Fruit fly (Drosophila melanogaster) whole organism, embryonic: ENCODE measurements around the gene Tctp.

ENCODE experiments used
- BEAF-32 ChIP-seq: fragments of 200-800 bp; sonication (Bioruptor generic); optimal IDR thresholded peaks from 3 replicates; lab custom pipeline; 2017; ENCODE audit warnings: missing biosample characterization, missing genetic modification characterization, mild to moderate bottlenecking, moderate library complexity, missing genetic modification reagents
- CG11247 ChIP-seq: fragments of 200-800 bp; sonication (Bioruptor generic); IDR thresholded peaks from 2 replicates; pipeline ENCODE4 v1.3.6; 2022; ENCODE audit warnings: missing biosample characterization, missing genetic modification characterization
- CG12236 ChIP-seq: fragments of 200-800 bp; sonication (Bioruptor generic); optimal IDR thresholded peaks from 2 replicates; lab custom pipeline; 2016; ENCODE audit warnings: missing biosample characterization, missing genetic modification characterization
- CG14710 ChIP-seq: fragments of 200-800 bp; sonication (Bioruptor generic); optimal IDR thresholded peaks from 3 replicates; lab custom pipeline; 2019; ENCODE audit warnings: missing biosample characterization, mild to moderate bottlenecking, missing genetic modification characterization, moderate library complexity
- CG15011 ChIP-seq: fragments of 200-800 bp; sonication (Bioruptor generic); optimal IDR thresholded peaks from 3 replicates; lab custom pipeline; 2018; ENCODE audit warnings: missing biosample characterization, mild to moderate bottlenecking, missing genetic modification characterization
- CG15269 ChIP-seq: fragments of 200-800 bp; sonication (Bioruptor generic); optimal IDR thresholded peaks from 2 replicates; lab custom pipeline; 2018; ENCODE audit warnings: missing biosample characterization, mild to moderate bottlenecking, missing genetic modification characterization, moderate library complexity
- CG15696 ChIP-seq: fragments of 200-800 bp; sonication (Bioruptor generic); optimal IDR thresholded peaks from 2 replicates; lab custom pipeline; 2019; ENCODE audit warnings: missing biosample characterization, mild to moderate bottlenecking, missing genetic modification characterization, moderate library complexity
- CG31365 ChIP-seq: fragments of 200-800 bp; sonication (Bioruptor generic); optimal IDR thresholded peaks from 2 replicates; lab custom pipeline; 2018; ENCODE audit warnings: missing biosample characterization, mild to moderate bottlenecking, missing genetic modification characterization
- CG5180 ChIP-seq: fragments of 200-800 bp; sonication (Bioruptor generic); optimal IDR thresholded peaks from 3 replicates; lab custom pipeline; 2017; ENCODE audit warnings: missing biosample characterization, missing genetic modification characterization, mild to moderate bottlenecking, moderate library complexity, missing genetic modification reagents
- CG6654 ChIP-seq: fragments of 200-800 bp; sonication (Bioruptor generic); optimal IDR thresholded peaks from 2 replicates; lab custom pipeline; 2017; ENCODE audit warnings: missing biosample characterization, mild to moderate bottlenecking, missing genetic modification characterization
- CG6765 ChIP-seq: fragments of 200-800 bp; sonication (Bioruptor generic); optimal IDR thresholded peaks from 3 replicates; lab custom pipeline; 2017; ENCODE audit warnings: missing biosample characterization, mild to moderate bottlenecking, missing genetic modification characterization
- CG7839 ChIP-seq: fragments of 200-800 bp; sonication (Bioruptor generic); optimal IDR thresholded peaks from 3 replicates; lab custom pipeline; 2018; ENCODE audit warnings: missing biosample characterization, mild to moderate bottlenecking, missing genetic modification characterization, moderate library complexity
- CG8290 ChIP-seq, 3 experiments: fragments of 200-800 bp; sonication (Bioruptor generic); optimal IDR thresholded peaks; 2 replicates each; lab custom pipeline; 2016 to 2019; ENCODE audit warnings: missing biosample characterization in 3 of 3, missing genetic modification characterization in 3 of 3, mild to moderate bottlenecking in 2 of 3, moderate library complexity in 1 of 3
- CkIIα-i1 ChIP-seq: fragments of 200-800 bp; sonication (Bioruptor generic); IDR thresholded peaks from 2 replicates; pipeline ENCODE4 v1.3.6; 2022; ENCODE audit warnings: missing biosample characterization, missing genetic modification characterization
- D ChIP-seq, 2 experiments: fragments of 200-800 bp in 1 of 2; fragments of >200 bp in 1 of 2; sonication (Bioruptor generic) in 1 of 2; optimal IDR thresholded peaks; 2 replicates in 1 of 2; 3 replicates in 1 of 2; lab custom pipeline; 2017; ENCODE audit warnings: mild to moderate bottlenecking in 1 of 2, missing biosample characterization in 1 of 2, missing genetic modification characterization in 1 of 2, missing genetic modification reagents in 1 of 2
- Hmr ChIP-seq: fragments of 200-800 bp; sonication (Bioruptor generic); optimal IDR thresholded peaks from 3 replicates; lab custom pipeline; 2017; ENCODE audit warnings: mild to moderate bottlenecking, missing biosample characterization, missing genetic modification reagents, missing genetic modification characterization
- Hmx ChIP-seq: fragments of 200-800 bp; sonication (Bioruptor generic); optimal IDR thresholded peaks from 2 replicates; lab custom pipeline; 2016; ENCODE audit warnings: missing biosample characterization, missing genetic modification characterization
- Hsf ChIP-seq: fragments of 200-800 bp; sonication (Bioruptor generic); optimal IDR thresholded peaks from 3 replicates; lab custom pipeline; 2016; ENCODE audit warnings: missing biosample characterization, missing genetic modification characterization
- Meics ChIP-seq: fragments of 200-800 bp; sonication (Bioruptor generic); optimal IDR thresholded peaks from 2 replicates; lab custom pipeline; 2017; ENCODE audit warnings: missing biosample characterization, mild to moderate bottlenecking, missing genetic modification characterization
- Nf-YC ChIP-seq: fragments of 200-800 bp; optimal IDR thresholded peaks from 3 replicates; lab custom pipeline; 2019; ENCODE audit warnings: missing biosample characterization, mild to moderate bottlenecking, missing genetic modification characterization, moderate library complexity
- Opbp ChIP-seq: fragments of 200-800 bp; sonication (Bioruptor generic); IDR thresholded peaks from 3 replicates; pipeline ENCODE4 v1.3.6; 2022; ENCODE audit warnings: missing biosample characterization, missing genetic modification characterization; ENCODE audit not compliant: partially characterized antibody
- Optix ChIP-seq: fragments of 200-800 bp; sonication (Bioruptor generic); IDR thresholded peaks from 3 replicates; pipeline ENCODE4 v1.3.6; 2022; ENCODE audit warnings: missing biosample characterization, missing genetic modification characterization
- Poxn ChIP-seq: fragments of 200-800 bp; sonication (Bioruptor generic); IDR thresholded peaks from 2 replicates; pipeline ENCODE4 v1.3.6; 2022; ENCODE audit warnings: missing biosample characterization, missing genetic modification characterization
- Side ChIP-seq: fragments of 200-800 bp; sonication (Bioruptor generic); optimal IDR thresholded peaks from 2 replicates; lab custom pipeline; 2016; ENCODE audit warnings: missing biosample characterization, missing genetic modification characterization
- Sox100B ChIP-seq: fragments of 200-800 bp; sonication (Bioruptor generic); optimal IDR thresholded peaks from 3 replicates; lab custom pipeline; 2018; ENCODE audit warnings: missing biosample characterization, mild to moderate bottlenecking, missing genetic modification characterization
- Usf ChIP-seq: fragments of 200-800 bp; sonication (Bioruptor generic); optimal IDR thresholded peaks from 2 replicates; lab custom pipeline; 2017; ENCODE audit warnings: missing genotype, missing biosample characterization, missing genetic modification characterization
- Vsx1 ChIP-seq: fragments of 200-800 bp; sonication (Bioruptor generic); optimal IDR thresholded peaks from 2 replicates; lab custom pipeline; 2017; ENCODE audit warnings: missing biosample characterization, mild to moderate bottlenecking, missing genetic modification characterization, missing genetic modification reagents
- Xrp1 ChIP-seq: fragments of 200-800 bp; sonication (Bioruptor generic); IDR thresholded peaks from 2 replicates; pipeline ENCODE4 v1.3.6; 2022; ENCODE audit warnings: missing biosample characterization, missing genetic modification characterization
- amos ChIP-seq: fragments of 200-800 bp; sonication (Bioruptor generic); IDR thresholded peaks from 2 replicates; pipeline ENCODE4 v1.3.6; 2022; ENCODE audit warnings: missing biosample characterization, missing genetic modification characterization; ENCODE audit not compliant: partially characterized antibody
- caup ChIP-seq: fragments of 200-800 bp; sonication (Bioruptor generic); optimal IDR thresholded peaks from 3 replicates; lab custom pipeline; 2017; ENCODE audit warnings: missing biosample characterization, mild to moderate bottlenecking, missing genetic modification characterization, moderate library complexity; ENCODE audit not compliant: severe bottlenecking
- chif ChIP-seq, 2 experiments: fragments of 200-800 bp; sonication (Bioruptor generic); optimal IDR thresholded peaks; 3 replicates each; lab custom pipeline; 2016; ENCODE audit warnings: missing biosample characterization in 2 of 2, missing genetic modification characterization in 2 of 2
- croc ChIP-seq: fragments of 200-800 bp; sonication (Bioruptor generic); conservative IDR thresholded peaks from 3 replicates; pipeline ENCODE4 v1.3.6; 2022; ENCODE audit warnings: missing biosample characterization, missing genetic modification characterization
- crol ChIP-seq: fragments of 200-800 bp; sonication (Bioruptor generic); IDR thresholded peaks from 2 replicates; pipeline ENCODE4 v1.3.6; 2022; ENCODE audit warnings: missing biosample characterization, missing genetic modification characterization
- crp ChIP-seq, 2 experiments: fragments of 200-800 bp; sonication (Bioruptor generic); optimal IDR thresholded peaks; 2 replicates in 1 of 2; 3 replicates in 1 of 2; lab custom pipeline; 2017; ENCODE audit warnings: missing biosample characterization in 2 of 2, missing genetic modification characterization in 2 of 2, mild to moderate bottlenecking in 1 of 2, moderate library complexity in 1 of 2
- da ChIP-seq: fragments of 200-800 bp; sonication (Bioruptor generic); optimal IDR thresholded peaks from 2 replicates; lab custom pipeline; 2016; ENCODE audit warnings: missing biosample characterization, missing genetic modification characterization
- esg ChIP-seq: fragments of 200-800 bp; sonication (Bioruptor generic); conservative IDR thresholded peaks from 2 replicates; pipeline ENCODE4 v1.3.6; 2022; ENCODE audit warnings: missing biosample characterization, missing genetic modification characterization
- fru ChIP-seq: fragments of >200 bp; optimal IDR thresholded peaks from 2 replicates; lab custom pipeline; 2017
- fu2 ChIP-seq: fragments of 200-800 bp; sonication (Bioruptor generic); optimal IDR thresholded peaks from 2 replicates; lab custom pipeline; 2016; ENCODE audit warnings: missing biosample characterization, missing genetic modification characterization
- insv ChIP-seq, 2 experiments: fragments of 200-800 bp; sonication (Bioruptor generic); optimal IDR thresholded peaks; 3 replicates each; lab custom pipeline; 2016 to 2018; ENCODE audit warnings: missing biosample characterization in 2 of 2, missing genetic modification characterization in 2 of 2
- ken ChIP-seq: fragments of 200-800 bp; sonication (Bioruptor generic); IDR thresholded peaks from 3 replicates; pipeline ENCODE4 v1.3.6; 2022; ENCODE audit warnings: missing biosample characterization, missing genetic modification characterization
- lmd ChIP-seq: fragments of 200-800 bp; sonication (Bioruptor generic); IDR thresholded peaks from 2 replicates; pipeline ENCODE4 v1.3.6; 2022; ENCODE audit warnings: missing biosample characterization, missing genetic modification characterization
- nmo ChIP-seq: fragments of 200-800 bp; sonication (Bioruptor generic); optimal IDR thresholded peaks from 2 replicates; lab custom pipeline; 2018; ENCODE audit warnings: missing biosample characterization, mild to moderate bottlenecking, missing genetic modification characterization, moderate library complexity
- pfk ChIP-seq: fragments of 200-800 bp; sonication (Bioruptor generic); optimal IDR thresholded peaks from 2 replicates; lab custom pipeline; 2018; ENCODE audit warnings: missing biosample characterization, mild to moderate bottlenecking, missing genetic modification characterization, moderate library complexity
- pros ChIP-seq: fragments of 200-800 bp; sonication (Bioruptor generic); optimal IDR thresholded peaks from 3 replicates; lab custom pipeline; 2019; ENCODE audit warnings: missing biosample characterization, mild to moderate bottlenecking, missing genetic modification characterization, moderate library complexity
- slp2 ChIP-seq: fragments of 200-800 bp; sonication (Bioruptor generic); optimal IDR thresholded peaks from 2 replicates; lab custom pipeline; 2016; ENCODE audit warnings: missing biosample characterization, missing genetic modification characterization
- sug ChIP-seq: fragments of 200-800 bp; optimal IDR thresholded peaks from 2 replicates; lab custom pipeline; 2019; ENCODE audit warnings: missing biosample characterization, mild to moderate bottlenecking, missing genetic modification characterization, moderate library complexity
- tgo ChIP-seq: fragments of 200-800 bp; sonication (Bioruptor generic); IDR thresholded peaks from 3 replicates; pipeline ENCODE4 v1.3.6; 2022; ENCODE audit warnings: missing biosample characterization, missing genetic modification characterization
- toy ChIP-seq: fragments of 200-800 bp; sonication (Bioruptor generic); IDR thresholded peaks from 2 replicates; pipeline ENCODE4 v1.3.6; 2022; ENCODE audit warnings: missing biosample characterization, missing genetic modification characterization
- vnd ChIP-seq: fragments of 200-800 bp; sonication (Bioruptor generic); IDR thresholded peaks from 3 replicates; pipeline ENCODE4 v1.3.6; 2022; ENCODE audit warnings: missing biosample characterization, missing genetic modification characterization; ENCODE audit not compliant: partially characterized antibody
- yki ChIP-seq: fragments of >200 bp; optimal IDR thresholded peaks from 3 replicates; lab custom pipeline; 2018

The Tctp gene

DNA sequence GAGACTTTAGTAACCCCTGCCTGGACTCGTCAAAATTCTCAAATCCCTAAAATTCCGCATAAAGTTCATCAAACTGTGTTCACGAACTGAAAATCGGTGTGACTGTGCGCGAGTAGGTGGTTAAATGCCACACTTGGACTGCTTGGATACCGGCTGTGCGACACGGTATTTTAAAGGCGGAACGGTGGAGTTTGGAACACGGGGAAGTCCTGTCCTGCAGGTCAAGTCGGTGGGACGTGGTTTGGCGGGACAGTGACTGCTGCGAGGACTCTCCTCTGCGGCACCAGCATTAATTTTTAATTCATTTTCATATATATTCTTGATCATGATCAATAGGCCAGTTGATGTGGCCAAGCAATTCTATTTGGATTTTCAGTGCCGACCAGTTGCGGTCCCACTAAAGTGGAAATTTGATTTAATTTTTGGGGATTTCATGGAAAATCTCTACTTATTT is 24.9 kb downstream of the Tctp start, which contains the start of the genes Arfip and CG17721 (continued):
- no peak for TF ChIP-seq CG5180 (GFP tag; lab: Kevin White, UChicago)
- TF ChIP-seq CG6654 (GFP tag; lab: Kevin White, UChicago) = peak; percentile 67
- no peak for TF ChIP-seq fu2 (GFP tag; lab: Kevin White, UChicago)
- TF ChIP-seq CG15011 = no peak
- no peak for TF ChIP-seq Meics
- TF ChIP-seq vnd (GFP tag; lab: Robert Waterston, UW) = no peak
- TF ChIP-seq CG14710 (tag; lab: Kevin White, UChicago) = peak; percentile 93
- no peak for TF ChIP-seq toy (GFP tag; lab: Robert Waterston, UW)
- no peak for TF ChIP-seq croc (GFP tag; lab: Robert Waterston, UW)
- TF ChIP-seq ken = no peak
- TF ChIP-seq CG12236 = no peak
- no peak for TF ChIP-seq CG6765 (GFP tag; lab: Kevin White, UChicago)
- peak; percentile 26 for TF ChIP-seq Nf-YC (tag; lab: Kevin White, UChicago)
- no peak for TF ChIP-seq Hmr (GFP tag; lab: Kevin White, UChicago)
- TF ChIP-seq Optix (GFP tag; lab: Robert Waterston, UW) = no peak
- TF ChIP-seq yki (lab: Kevin White, UChicago) = no peak
- TF ChIP-seq fru (lab: Kevin White, UChicago) = no peak
- no peak for TF ChIP-seq tgo (GFP tag; lab: Robert Waterston, UW)
- peak in 1 of 2 experiments; percentile 30 for TF ChIP-seq insv (GFP tag; optimal IDR thresholded peaks at IDR 0.05; lab: Kevin White, UChicago)
- no peak for TF ChIP-seq Sox100B
- TF ChIP-seq D (optimal IDR thresholded peaks at IDR 0.05; lab: Kevin White, UChicago) = peak; percentile 51
- TF ChIP-seq D (GFP tag; optimal IDR thresholded peaks at IDR 0.05; lab: Kevin White, UChicago) = no peak
- TF ChIP-seq CkIIα-i1 = no peak
- peak; percentile 96 for TF ChIP-seq pfk (GFP tag; lab: Kevin White, UChicago)
- no peak for TF ChIP-seq CG15269 (tag; lab: Kevin White, UChicago)
- TF ChIP-seq slp2 (GFP tag; lab: Kevin White, UChicago) = no peak
- TF ChIP-seq esg (GFP tag; lab: Robert Waterston, UW) = no peak
- no peak for TF ChIP-seq da (GFP tag; lab: Kevin White, UChicago)
- TF ChIP-seq sug = peak; percentile 16
- TF ChIP-seq crol = no peak
- TF ChIP-seq BEAF-32 (GFP tag; lab: Kevin White, UChicago) = peak; percentile 49
- peak; percentile 34 for TF ChIP-seq amos (GFP tag; lab: Robert Waterston, UW)
- peak; percentile 46; the same call in 2 of the 3 replicates for TF ChIP-seq Opbp (GFP tag; lab: Robert Waterston, UW)
- TF ChIP-seq Xrp1 = no peak
- no peak for TF ChIP-seq Hmx
- no peak for TF ChIP-seq pros (GFP tag; lab: Kevin White, UChicago)
- no peak for TF ChIP-seq CG11247 (GFP tag; lab: Robert Waterston, UW)
- TF ChIP-seq CG15696 (tag; lab: Kevin White, UChicago) = no peak
- no peak for TF ChIP-seq chif (GFP tag; optimal IDR thresholded peaks at IDR 0.05; lab: Kevin White, UChicago)
- peak in 1 of 2 experiments; percentile 57 for TF ChIP-seq crp (GFP tag; optimal IDR thresholded peaks at IDR 0.05; lab: Kevin White, UChicago)
- TF ChIP-seq Hsf = no peak
- no peak for TF ChIP-seq Side (GFP tag; lab: Kevin White, UChicago)
- TF ChIP-seq CG7839 (tag; lab: Kevin White, UChicago) = no peak
- peak; percentile 89 for TF ChIP-seq CG31365 (tag; lab: Kevin White, UChicago)
- TF ChIP-seq CG8290 (GFP tag; optimal IDR thresholded peaks at IDR 0.05; lab: Kevin White, UChicago) = peak; percentile 10
- TF ChIP-seq CG8290 (tag; optimal IDR thresholded peaks at IDR 0.05; lab: Kevin White, UChicago) = no peak
- no peak for TF ChIP-seq lmd (GFP tag; lab: Robert Waterston, UW)
- peak; percentile 68 for TF ChIP-seq nmo (GFP tag; lab: Kevin White, UChicago)
- TF ChIP-seq Poxn = no peak
- no peak for TF ChIP-seq caup (GFP tag; lab: Kevin White, UChicago)
- no peak for TF ChIP-seq Usf (GFP tag; lab: Kevin White, UChicago)
- TF ChIP-seq Vsx1 = no peak
